Worm (Caenorhabditis elegans) whole organism, mixed stage, embryonic: ENCODE results near the gene F53C3.3.

ENCODE experiments used
- ceh-43 ChIP-seq: fragments of 200-800 bp; sonication (Bioruptor generic); optimal IDR thresholded peaks from 2 replicates; lab custom pipeline; 2018; ENCODE audit warnings: mild to moderate bottlenecking, missing genetic modification characterization, moderate library complexity, missing compliant biosample characterization
- elt-3 ChIP-seq: fragments of 150-350 bp; optimal IDR thresholded peaks from 2 replicates; lab custom pipeline; 2014; ENCODE audit warnings: missing biosample characterization, missing genetic modification characterization
- lin-13 ChIP-seq: fragments of 150-350 bp; optimal IDR thresholded peaks from 2 replicates; lab custom pipeline; 2014; ENCODE audit warnings: missing biosample characterization, missing genetic modification characterization
- lsy-2 ChIP-seq: fragments of 150-350 bp; optimal IDR thresholded peaks from 2 replicates; lab custom pipeline; 2014; ENCODE audit warnings: missing biosample characterization, missing genetic modification characterization
- mab-5 ChIP-seq: fragments of 150-350 bp; optimal IDR thresholded peaks from 2 replicates; lab custom pipeline; 2014; ENCODE audit warnings: missing biosample characterization, missing genetic modification characterization
- nhr-12 ChIP-seq: fragments of 150-350 bp; optimal IDR thresholded peaks from 2 replicates; lab custom pipeline; 2014; ENCODE audit warnings: missing biosample characterization, missing genetic modification characterization
- nhr-2 ChIP-seq: fragments of 150-350 bp; optimal IDR thresholded peaks from 2 replicates; lab custom pipeline; 2014; ENCODE audit warnings: missing biosample characterization, missing genetic modification characterization
- nhr-237 ChIP-seq: fragments of 150-350 bp; optimal IDR thresholded peaks from 2 replicates; lab custom pipeline; 2014; ENCODE audit warnings: missing biosample characterization, missing genetic modification characterization
- pha-4 ChIP-seq: fragments of 150-350 bp; optimal IDR thresholded peaks from 2 replicates; lab custom pipeline; 2018; ENCODE audit warnings: missing biosample characterization, missing genetic modification reagents, missing genetic modification characterization
- sem-2 ChIP-seq: fragments of 200-800 bp; sonication (Bioruptor generic); optimal IDR thresholded peaks from 2 replicates; lab custom pipeline; 2018; ENCODE audit warnings: mild to moderate bottlenecking, missing genetic modification characterization, missing compliant biosample characterization
- snpc-4 ChIP-seq: fragments of 150-350 bp; optimal IDR thresholded peaks from 2 replicates; lab custom pipeline; 2014; ENCODE audit warnings: missing biosample characterization, missing genetic modification characterization
- unc-62 ChIP-seq: fragments of 150-350 bp; optimal IDR thresholded peaks from 2 replicates; lab custom pipeline; 2014; ENCODE audit warnings: missing biosample characterization, missing genetic modification reagents, missing genetic modification characterization
- zip-8 ChIP-seq: fragments of 150-350 bp; optimal IDR thresholded peaks from 2 replicates; lab custom pipeline; 2014; ENCODE audit warnings: missing biosample characterization, missing genetic modification characterization
- ztf-11 ChIP-seq: fragments of 150-350 bp; optimal IDR thresholded peaks from 2 replicates; lab custom pipeline; 2014; ENCODE audit warnings: missing biosample characterization, missing genetic modification characterization

- no peak for TF ChIP-seq ceh-43 (GFP tag; lab: Kevin White, UChicago)
- TF ChIP-seq zip-8 = no peak
- TF ChIP-seq snpc-4 (tag; lab: Kevin White, UChicago) = no peak
- no peak for TF ChIP-seq lin-13
- TF ChIP-seq elt-3 (tag; lab: Kevin White, UChicago) = no peak
- no peak for TF ChIP-seq nhr-2 (tag; lab: Kevin White, UChicago)
- no peak for TF ChIP-seq pha-4 (tag; lab: Kevin White, UChicago)
- no peak for TF ChIP-seq lsy-2
- TF ChIP-seq ztf-11 (tag; lab: Kevin White, UChicago) = no peak
- no peak for TF ChIP-seq nhr-12
- TF ChIP-seq unc-62 (GFP tag; lab: Kevin White, UChicago) = no peak
- TF ChIP-seq nhr-237 = no peak
- TF ChIP-seq sem-2 (GFP tag; lab: Kevin White, UChicago) = no peak
- TF ChIP-seq mab-5 = no peak
These were observed 33.1 kb upstream of the F53C3.3 start, which contains the start of gene oac-10 for ce11 chrII:3869601-3870000.
